Worm (Caenorhabditis elegans) whole organism, late embryonic: ENCODE data around the gene snpn-1.
"Not testable (repeated sequence)": the region's sequence is repeated elsewhere in the genome, so short reads cannot be mapped to it uniquely, and the experiment has no call there.

Source experiments
- F13H6.1 ChIP-seq: sonication (generic microtip); optimal IDR thresholded peaks from 2 replicates; lab custom pipeline; 2016; ENCODE audit warnings: missing genetic modification characterization, missing compliant biosample characterization
- ceh-14 ChIP-seq: sonication (generic microtip); optimal IDR thresholded peaks from 2 replicates; lab custom pipeline; 2016; ENCODE audit warnings: missing genotype, missing genetic modification characterization, missing compliant biosample characterization
- ceh-6 ChIP-seq: fragments of 200-800 bp; sonication (Bioruptor generic); optimal IDR thresholded peaks from 2 replicates; lab custom pipeline; 2018; ENCODE audit warnings: mild to moderate bottlenecking, missing genetic modification characterization, missing compliant biosample characterization
- ceh-9 ChIP-seq: sonication (generic microtip); optimal IDR thresholded peaks from 2 replicates; lab custom pipeline; 2016; ENCODE audit warnings: mild to moderate bottlenecking, missing genetic modification characterization, inconsistent platforms, missing compliant biosample characterization
- che-1 ChIP-seq: sonication (generic microtip); optimal IDR thresholded peaks from 2 replicates; lab custom pipeline; 2016; ENCODE audit warnings: mild to moderate bottlenecking, missing genetic modification characterization, missing compliant biosample characterization
- dmd-4 ChIP-seq: sonication (generic microtip); optimal IDR thresholded peaks from 2 replicates; lab custom pipeline; 2016; ENCODE audit warnings: borderline replicate concordance, missing genetic modification characterization, missing compliant biosample characterization
- elt-2 ChIP-seq: sonication (generic microtip); optimal IDR thresholded peaks from 2 replicates; lab custom pipeline; 2016; ENCODE audit warnings: missing genetic modification reagents, missing genetic modification characterization, missing compliant biosample characterization
- lim-6 ChIP-seq: sonication (generic microtip); optimal IDR thresholded peaks from 2 replicates; lab custom pipeline; 2016; ENCODE audit warnings: missing genetic modification characterization, missing compliant biosample characterization
- pax-1 ChIP-seq: fragments of 150-350 bp; optimal IDR thresholded peaks from 2 replicates; lab custom pipeline; 2014; ENCODE audit warnings: missing biosample characterization, missing genetic modification characterization
- pha-4 ChIP-seq: fragments of 150-350 bp; optimal IDR thresholded peaks from 2 replicates; lab custom pipeline; 2018; ENCODE audit warnings: missing biosample characterization, missing genetic modification reagents, missing genetic modification characterization
- pros-1 ChIP-seq: fragments of 150-350 bp; optimal IDR thresholded peaks from 2 replicates; lab custom pipeline; 2014; ENCODE audit warnings: missing biosample characterization, missing genetic modification reagents, missing genetic modification characterization
- tbx-2 ChIP-seq: sonication (generic microtip); optimal IDR thresholded peaks from 2 replicates; lab custom pipeline; 2016; ENCODE audit warnings: missing genetic modification characterization, missing compliant biosample characterization

ce11 chrIV:5068541-5068940, 22.3 kb downstream of the snpn-1 start, which contains the start of the genes R13H9.6 and rmd-6:
- not testable (repeated sequence) for TF ChIP-seq F13H6.1 (tag; lab: Kevin White, UChicago); ceh-6; ceh-9; pha-4; tbx-2 (tag; lab: Kevin White, UChicago); ceh-14 (tag; lab: Kevin White, UChicago); lim-6; pros-1; elt-2 (tag; lab: Kevin White, UChicago); che-1 (tag; lab: Kevin White, UChicago); dmd-4; pax-1
